Worm (Caenorhabditis elegans) whole organism, midembryonic: ENCODE data around the gene klp-20.

ENCODE experiments used
- cog-1 ChIP-seq: sonication (generic microtip); optimal IDR thresholded peaks from 2 replicates; lab custom pipeline; 2016; ENCODE audit warnings: missing genetic modification characterization, missing compliant biosample characterization
- flt-1 ChIP-seq: fragments of 200-800 bp; sonication (Bioruptor generic); IDR thresholded peaks from 2 replicates; pipeline ENCODE4 v1.3.6; 2022; ENCODE audit warnings: missing genetic modification characterization, missing compliant biosample characterization
- klf-2 ChIP-seq: fragments of 200-800 bp; sonication (Bioruptor generic); conservative IDR thresholded peaks from 2 replicates; pipeline ENCODE4 v1.3.6; 2022; ENCODE audit warnings: missing genetic modification reagents, missing genetic modification characterization, missing compliant biosample characterization
- ztf-23 ChIP-seq: fragments of 200-800 bp; sonication (Bioruptor generic); IDR thresholded peaks from 2 replicates; pipeline ENCODE4 v1.3.6; 2022; ENCODE audit warnings: missing genetic modification reagents, missing genetic modification characterization, missing compliant biosample characterization
- ztf-29 ChIP-seq: fragments of 200-800 bp; sonication (Bioruptor generic); IDR thresholded peaks from 2 replicates; pipeline ENCODE4 v1.3.6; 2022; ENCODE audit warnings: missing genetic modification reagents, missing genetic modification characterization, missing compliant biosample characterization

ce11 chrIII:179123-179592, 30.6 kb upstream of the klp-20 start, which contains the start of gene F40G9.6:
- no peak for TF ChIP-seq klf-2 (GFP tag; lab: Robert Waterston, UW)
- TF ChIP-seq ztf-29 (GFP tag; lab: Robert Waterston, UW) = no peak
- no peak for TF ChIP-seq flt-1 (GFP tag; lab: Robert Waterston, UW)
- TF ChIP-seq ztf-23 (GFP tag; lab: Robert Waterston, UW) = no peak
- no peak for TF ChIP-seq cog-1 (tag; lab: Kevin White, UChicago)
